Fruit fly (Drosophila melanogaster): ENCODE data around the gene Acsf2.

The Acsf2 gene

DNA sequence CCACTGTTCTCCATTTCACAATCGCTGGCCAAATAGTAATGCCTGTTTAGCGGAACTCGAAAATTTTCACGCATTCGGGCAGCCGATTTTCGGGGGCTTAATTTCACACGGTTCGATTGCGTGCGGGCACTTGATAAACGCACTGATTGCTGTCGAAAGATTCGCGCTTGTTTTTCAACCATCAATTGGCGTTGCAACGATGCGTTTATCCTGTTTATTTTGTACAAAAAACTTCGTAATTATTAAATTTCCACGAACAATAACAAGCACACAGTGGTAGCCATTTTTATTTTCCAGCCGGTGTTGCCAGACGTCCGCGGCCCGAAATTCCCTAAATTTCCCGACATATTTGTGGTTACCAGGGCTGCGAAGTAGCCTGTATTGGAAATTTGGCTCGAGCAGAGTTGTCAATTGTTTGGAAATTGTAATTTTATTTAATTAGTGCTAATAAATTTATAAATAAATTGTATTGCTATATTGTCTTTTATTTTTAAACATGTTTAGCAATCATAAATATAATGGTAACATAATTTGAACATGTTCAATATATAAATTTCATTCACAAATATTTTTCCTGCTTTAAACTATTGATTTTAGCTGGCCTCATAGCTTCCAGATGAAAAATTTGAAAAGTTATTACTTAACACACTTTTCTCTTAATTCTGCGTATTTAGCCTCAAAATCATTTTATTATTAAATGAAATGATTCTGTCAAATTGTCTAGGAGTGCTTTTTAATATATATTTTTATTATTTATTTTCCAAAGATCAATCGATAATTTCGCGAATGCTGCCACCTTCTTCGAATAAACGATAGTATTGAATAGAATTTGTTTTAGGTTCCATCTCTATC is 15.4 kb downstream of the Acsf2 start, which contains the start of the genes Ncoa6 and cype (continued):
- no peak for TF ChIP-seq CG5953 (GFP tag; IDR thresholded peaks at IDR 0.05)
- no peak for TF ChIP-seq Jarid2 (GFP tag; optimal IDR thresholded peaks at IDR 0.05)
- no peak; the same call in 2 of the 3 replicates for TF ChIP-seq tgo (GFP tag; IDR thresholded peaks at IDR 0.05)
- peak; percentile 48 for TF ChIP-seq CG12155 (GFP tag; optimal IDR thresholded peaks at IDR 0.05)
- TF ChIP-seq CG9797 (GFP tag; optimal IDR thresholded peaks at IDR 0.05) = peak; percentile 71
- TF ChIP-seq Ravus (GFP tag; IDR thresholded peaks at IDR 0.05) = no peak
- TF ChIP-seq Hey (tag; optimal IDR thresholded peaks at IDR 0.05) = no peak
- TF ChIP-seq HmgZ (tag; optimal IDR thresholded peaks at IDR 0.05) = no peak
- peak; percentile 38 for TF ChIP-seq unpg (GFP tag; optimal IDR thresholded peaks at IDR 0.05)
- TF ChIP-seq CG8281 (tag; optimal IDR thresholded peaks at IDR 0.05) = peak; percentile 2
- TF ChIP-seq grau (tag; optimal IDR thresholded peaks at IDR 0.05) = peak; percentile 66
- TF ChIP-seq luna (GFP tag; optimal IDR thresholded peaks at IDR 0.05) = no peak
- TF ChIP-seq CG6654 (GFP tag; optimal IDR thresholded peaks at IDR 0.05) = no peak
- peak; percentile 47; the same call in 1 of the 2 replicates for TF ChIP-seq NFAT (GFP tag; IDR thresholded peaks at IDR 0.05)
- TF ChIP-seq CG10274 (GFP tag; optimal IDR thresholded peaks at IDR 0.05) = no peak
- TF ChIP-seq MBD-R2 (GFP tag; IDR thresholded peaks at IDR 0.05) = no peak; the same call in 1 of the 2 replicates
- TF ChIP-seq cas (GFP tag; IDR thresholded peaks at IDR 0.05) = no peak
- no peak for TF ChIP-seq CG6813 (GFP tag; optimal IDR thresholded peaks at IDR 0.05)
- TF ChIP-seq CG12104 (GFP tag; optimal IDR thresholded peaks at IDR 0.05) = peak; percentile 60
- peak; percentile 42 for TF ChIP-seq CG15601 (tag; optimal IDR thresholded peaks at IDR 0.05)
- TF ChIP-seq CG10321 (GFP tag; IDR thresholded peaks at IDR 0.05) = no peak
- TF ChIP-seq Camta (GFP tag; optimal IDR thresholded peaks at IDR 0.05) = no peak
- TF ChIP-seq ac (GFP tag; optimal IDR thresholded peaks at IDR 0.05) = no peak
- no peak for TF ChIP-seq gsb (GFP tag; IDR thresholded peaks at IDR 0.05)
- peak; percentile 61 for TF ChIP-seq CG9215 (GFP tag; IDR thresholded peaks at IDR 0.05)
- TF ChIP-seq bcd (GFP tag; optimal IDR thresholded peaks at IDR 0.05) = peak; percentile 43
- TF ChIP-seq Med (GFP tag) = peak; percentile 79
- TF ChIP-seq CG3847 (GFP tag; IDR thresholded peaks at IDR 0.05) = peak; percentile 84
- TF ChIP-seq ato (GFP tag; IDR thresholded peaks at IDR 0.05; ENCODE audit: partially characterized antibody) = peak; percentile 56
- no peak for TF ChIP-seq CG2199 (GFP tag; IDR thresholded peaks at IDR 0.05)
- no peak for TF ChIP-seq sima (GFP tag; optimal IDR thresholded peaks at IDR 0.05)
- TF ChIP-seq CG7786 (GFP tag; optimal IDR thresholded peaks at IDR 0.05) = no peak
- no peak for TF ChIP-seq CG11696 (GFP tag; IDR thresholded peaks at IDR 0.05)
- no peak for TF ChIP-seq gce (GFP tag; IDR thresholded peaks at IDR 0.05)
- TF ChIP-seq chn (GFP tag; optimal IDR thresholded peaks at IDR 0.05) = peak; percentile 6
- no peak for TF ChIP-seq Spps (tag; optimal IDR thresholded peaks at IDR 0.05)
- no peak for TF ChIP-seq sim (GFP tag; IDR thresholded peaks at IDR 0.05)
- TF ChIP-seq ara (GFP tag; IDR thresholded peaks at IDR 0.05) = peak; percentile 49; the same call in 1 of the 2 replicates
- TF ChIP-seq ftz-f1 (GFP tag; optimal IDR thresholded peaks at IDR 0.05) = no peak
- peak; percentile 36 for TF ChIP-seq CG8388 (GFP tag; optimal IDR thresholded peaks at IDR 0.05)
- TF ChIP-seq so (GFP tag; IDR thresholded peaks at IDR 0.05) = no peak
- TF ChIP-seq pfk (GFP tag; optimal IDR thresholded peaks at IDR 0.05) = no peak
- peak; percentile 69 for TF ChIP-seq run (tag; optimal IDR thresholded peaks at IDR 0.05)
- TF ChIP-seq Ptx1 (GFP tag; IDR thresholded peaks at IDR 0.05) = peak; percentile 58
- peak; percentile 58 for TF ChIP-seq CG1603 (tag; optimal IDR thresholded peaks at IDR 0.05)
- TF ChIP-seq CG1647 (GFP tag; optimal IDR thresholded peaks at IDR 0.05) = no peak
- TF ChIP-seq bbx (GFP tag; IDR thresholded peaks at IDR 0.05; ENCODE audit: partially characterized antibody) = peak; percentile 84
- TF ChIP-seq CG1602 (GFP tag; optimal IDR thresholded peaks at IDR 0.05) = peak; percentile 17
- TF ChIP-seq bsh (GFP tag; optimal IDR thresholded peaks at IDR 0.05) = peak in 1 of 2 experiments; percentile 53
- TF ChIP-seq CG13287 (GFP tag; IDR thresholded peaks at IDR 0.05; ENCODE audit: partially characterized antibody) = peak; percentile 87

Data from whole organism, embryonic.